Fruit fly (Drosophila melanogaster) whole organism, wandering third instar larva: ENCODE measurements around the gene CG10657.

Source experiments
- Abd-B ChIP-seq: fragments of >200 bp; optimal IDR thresholded peaks from 2 replicates; lab custom pipeline; 2017; ENCODE audit warnings: missing biosample characterization, missing genetic modification characterization
- CG32264 ChIP-seq: fragments of 200-800 bp; sonication (Bioruptor generic); optimal IDR thresholded peaks from 2 replicates; lab custom pipeline; 2016; ENCODE audit warnings: missing biosample characterization, missing genetic modification characterization
- CG9705 ChIP-seq: fragments of 200-800 bp; sonication (Bioruptor generic); optimal IDR thresholded peaks from 2 replicates; lab custom pipeline; 2018; ENCODE audit warnings: missing biosample characterization, mild to moderate bottlenecking, missing genetic modification characterization
- CrebA ChIP-seq: fragments of 200-800 bp; sonication (Bioruptor generic); optimal IDR thresholded peaks from 2 replicates; lab custom pipeline; 2016; ENCODE audit warnings: missing biosample characterization, mild to moderate bottlenecking, missing genetic modification characterization, borderline replicate concordance
- Dfd ChIP-seq: fragments of >200 bp; optimal IDR thresholded peaks from 2 replicates; lab custom pipeline; 2017; ENCODE audit warnings: missing biosample characterization, missing genetic modification characterization
- Dif ChIP-seq: fragments of 200-275, 200-300 bp; sonication (Bioruptor generic); optimal IDR thresholded peaks from 2 replicates; lab custom pipeline; 2018; ENCODE audit warnings: missing biosample characterization, missing genetic modification characterization; ENCODE audit not compliant: partially characterized antibody
- GATAd ChIP-seq: sonication (Bioruptor generic); optimal IDR thresholded peaks from 2 replicates; lab custom pipeline; 2016; ENCODE audit warnings: missing biosample characterization, missing genetic modification characterization
- HLH106 ChIP-seq: fragments of 200-800 bp; optimal IDR thresholded peaks from 3 replicates; lab custom pipeline; 2019; ENCODE audit warnings: missing biosample characterization, mild to moderate bottlenecking, missing genetic modification characterization, moderate library complexity
- Hnf4 ChIP-seq: fragments of 200-800 bp; sonication (Bioruptor generic); optimal IDR thresholded peaks from 2 replicates; lab custom pipeline; 2016; ENCODE audit warnings: missing biosample characterization, mild to moderate bottlenecking, missing genetic modification characterization
- Hr78 ChIP-seq: fragments of >200 bp; optimal IDR thresholded peaks from 2 replicates; lab custom pipeline; 2017; ENCODE audit warnings: missing biosample characterization, missing genetic modification characterization
- Hr83 ChIP-seq: fragments of 200-300 bp; sonication (Bioruptor generic); optimal IDR thresholded peaks from 2 replicates; lab custom pipeline; 2016; ENCODE audit warnings: missing biosample characterization, mild to moderate bottlenecking, missing genetic modification characterization, moderate library complexity; ENCODE audit not compliant: poor library complexity, severe bottlenecking
- Jra ChIP-seq: sonication (Bioruptor generic); optimal IDR thresholded peaks from 2 replicates; lab custom pipeline; 2016; ENCODE audit warnings: missing biosample characterization, missing genetic modification characterization
- Mio ChIP-seq: sonication (Bioruptor generic); optimal IDR thresholded peaks from 2 replicates; lab custom pipeline; 2016; ENCODE audit warnings: missing biosample characterization, missing genetic modification characterization
- Myc ChIP-seq: fragments of >200 bp; optimal IDR thresholded peaks from 2 replicates; lab custom pipeline; 2017
- N ChIP-seq: fragments of >200 bp; optimal IDR thresholded peaks from 2 replicates; lab custom pipeline; 2018; ENCODE audit warnings: missing biosample characterization, missing external identifiers, missing genetic modification characterization
- OdsH ChIP-seq: fragments of 200-800 bp; sonication (Bioruptor generic); optimal IDR thresholded peaks from 2 replicates; lab custom pipeline; 2016; ENCODE audit warnings: missing biosample characterization, mild to moderate bottlenecking, missing genetic modification characterization
- Rel ChIP-seq, 2 experiments: fragments of 200-800 bp; sonication (Bioruptor generic) in 1 of 2; optimal IDR thresholded peaks; 2 replicates in 1 of 2; 3 replicates in 1 of 2; lab custom pipeline; 2016 to 2019; ENCODE audit warnings: mild to moderate bottlenecking in 2 of 2, missing biosample characterization in 2 of 2, missing genetic modification characterization in 2 of 2, moderate library complexity in 1 of 2
- Sp1 ChIP-seq: fragments of 200-800 bp; sonication (Bioruptor generic); optimal IDR thresholded peaks from 3 replicates; lab custom pipeline; 2019; ENCODE audit warnings: missing biosample characterization, mild to moderate bottlenecking, missing genetic modification characterization, moderate library complexity
- Vsx2 ChIP-seq: fragments of 200-300, 225-300 bp; sonication (Bioruptor generic); optimal IDR thresholded peaks from 2 replicates; lab custom pipeline; 2018; ENCODE audit warnings: missing biosample characterization, missing genetic modification characterization; ENCODE audit not compliant: partially characterized antibody
- br ChIP-seq: fragments of 200-800 bp; sonication (Bioruptor generic); optimal IDR thresholded peaks from 2 replicates; lab custom pipeline; 2016; ENCODE audit warnings: missing biosample characterization, missing genetic modification characterization
- brk ChIP-seq: fragments of 200-800 bp; sonication (Bioruptor generic); optimal IDR thresholded peaks from 2 replicates; lab custom pipeline; 2016; ENCODE audit warnings: missing biosample characterization, mild to moderate bottlenecking, missing genetic modification characterization
- dl ChIP-seq, 2 experiments: fragments of 175-275, 200-275 bp in 1 of 2; fragments of 200-275 bp in 1 of 2; sonication (Bioruptor generic); optimal IDR thresholded peaks; lab custom pipeline; 2018; ENCODE audit warnings: mild to moderate bottlenecking in 2 of 2, missing biosample characterization in 2 of 2, missing genetic modification characterization in 2 of 2, moderate library complexity in 2 of 2; ENCODE audit not compliant: partially characterized antibody in 2 of 2, insufficient read depth in 1 of 2
- dmrt93B ChIP-seq: fragments of 200-800 bp; sonication (Bioruptor generic); optimal IDR thresholded peaks from 2 replicates; lab custom pipeline; 2018; ENCODE audit warnings: missing biosample characterization, mild to moderate bottlenecking, missing genetic modification characterization
- dsf ChIP-seq: sonication (Bioruptor generic); optimal IDR thresholded peaks from 2 replicates; lab custom pipeline; 2016; ENCODE audit warnings: missing biosample characterization, missing genetic modification characterization, borderline replicate concordance
- ey ChIP-seq: fragments of 200-800 bp; sonication (Bioruptor generic); optimal IDR thresholded peaks from 2 replicates; lab custom pipeline; 2016; ENCODE audit warnings: missing biosample characterization, missing genetic modification characterization
- foxo ChIP-seq, 2 experiments: fragments of 200-800 bp; sonication (Bioruptor generic); optimal IDR thresholded peaks; 2 replicates in 1 of 2; 3 replicates in 1 of 2; lab custom pipeline; 2016 to 2017; ENCODE audit warnings: missing biosample characterization in 2 of 2, missing genetic modification characterization in 2 of 2
- fru ChIP-seq: fragments of 200-800 bp; sonication (Bioruptor generic); optimal IDR thresholded peaks from 3 replicates; lab custom pipeline; 2016; ENCODE audit warnings: missing biosample characterization, mild to moderate bottlenecking, missing genetic modification characterization
- h ChIP-seq: fragments of 200-800 bp; sonication (Bioruptor generic); optimal IDR thresholded peaks from 3 replicates; lab custom pipeline; 2016; ENCODE audit warnings: missing biosample characterization, mild to moderate bottlenecking, missing genetic modification characterization
- jim ChIP-seq: fragments of 175-275, 200-325 bp; sonication (Bioruptor generic); optimal IDR thresholded peaks from 2 replicates; lab custom pipeline; 2016; ENCODE audit warnings: missing biosample characterization, mild to moderate bottlenecking, missing genetic modification characterization
- lola ChIP-seq: fragments of >200 bp; optimal IDR thresholded peaks from 2 replicates; lab custom pipeline; 2017; ENCODE audit warnings: missing biosample characterization, missing genetic modification characterization
- pan ChIP-seq: fragments of >200 bp; optimal IDR thresholded peaks from 2 replicates; lab custom pipeline; 2017
- psq ChIP-seq: fragments of 200-800 bp; sonication (Bioruptor generic); optimal IDR thresholded peaks from 3 replicates; lab custom pipeline; 2017; ENCODE audit warnings: missing biosample characterization, mild to moderate bottlenecking, missing genetic modification characterization, moderate library complexity
- rgr ChIP-seq: fragments of 200-800 bp; sonication (Bioruptor generic); optimal IDR thresholded peaks from 3 replicates; lab custom pipeline; 2016; ENCODE audit warnings: missing biosample characterization, mild to moderate bottlenecking, missing genetic modification characterization
- sage ChIP-seq: fragments of 200-800 bp; sonication (Bioruptor generic); optimal IDR thresholded peaks from 2 replicates; lab custom pipeline; 2016; ENCODE audit warnings: missing biosample characterization, mild to moderate bottlenecking, missing genetic modification characterization
- sv ChIP-seq: fragments of 200-800 bp; sonication (Bioruptor generic); optimal IDR thresholded peaks from 3 replicates; lab custom pipeline; 2016; ENCODE audit warnings: missing biosample characterization, missing genetic modification characterization
- tai ChIP-seq: sonication (Bioruptor generic); optimal IDR thresholded peaks from 2 replicates; lab custom pipeline; 2016; ENCODE audit warnings: missing biosample characterization, missing genetic modification characterization
- usp ChIP-seq: fragments of >200 bp; optimal IDR thresholded peaks from 2 replicates; lab custom pipeline; 2017; ENCODE audit warnings: missing biosample characterization, missing genetic modification characterization
- woc ChIP-seq: sonication (Bioruptor generic); optimal IDR thresholded peaks from 2 replicates; lab custom pipeline; 2016; ENCODE audit warnings: missing biosample characterization, mild to moderate bottlenecking, missing genetic modification characterization

The CG10657 gene

DNA sequence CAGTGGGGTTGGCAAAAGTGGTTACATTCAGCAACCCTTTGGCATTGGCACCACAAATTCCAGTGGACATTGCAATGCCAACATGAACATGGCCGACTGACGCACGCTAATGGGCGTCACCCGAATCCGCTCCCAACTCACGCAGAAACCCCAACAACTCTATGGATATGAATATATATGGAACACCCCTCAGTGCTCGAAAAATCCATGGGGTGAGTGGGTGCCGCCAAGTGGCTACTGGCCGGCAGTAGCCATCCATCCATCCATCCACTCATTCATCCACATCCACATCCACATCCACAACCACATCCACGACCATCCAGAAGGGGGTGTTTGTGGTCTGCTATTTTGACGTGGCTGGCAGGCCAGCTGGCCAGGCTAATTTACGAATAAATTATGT is 49.9 kb downstream of the CG10657 start:
- TF ChIP-seq Vsx2: no peak
- TF ChIP-seq usp: no peak
- no peak for TF ChIP-seq CG9705 (GFP tag; lab: Kevin White, UChicago)
- no peak for TF ChIP-seq tai (GFP tag; lab: Kevin White, UChicago)
- no peak for TF ChIP-seq fru
- no peak for TF ChIP-seq woc (GFP tag; lab: Kevin White, UChicago)
- no peak for TF ChIP-seq Rel (GFP tag; optimal IDR thresholded peaks at IDR 0.05; lab: Kevin White, UChicago)
- no peak for TF ChIP-seq Rel (tag; optimal IDR thresholded peaks at IDR 0.05; lab: Kevin White, UChicago)
- no peak for TF ChIP-seq pan (lab: Kevin White, UChicago)
- TF ChIP-seq HLH106 (tag; lab: Kevin White, UChicago): no peak
- no peak for TF ChIP-seq Jra (GFP tag; lab: Kevin White, UChicago)
- TF ChIP-seq N (GFP tag; lab: Kevin White, UChicago): no peak
- TF ChIP-seq CrebA (GFP tag; lab: Kevin White, UChicago): no peak
- no peak for TF ChIP-seq Hr83
- TF ChIP-seq Myc (lab: Kevin White, UChicago): no peak
- TF ChIP-seq sage: no peak
- no peak for TF ChIP-seq GATAd (GFP tag; lab: Kevin White, UChicago)
- no peak for TF ChIP-seq Dif (GFP tag; lab: Kevin White, UChicago)

dm6 chr3L:12444040-12444439 is 53.0 kb downstream of the CG10657 start:
- TF ChIP-seq N (GFP tag; lab: Kevin White, UChicago) (no peak), h (GFP tag; lab: Kevin White, UChicago) (peak; percentile 1)

dm6 chr3L:12442593-12442992 is 54.4 kb downstream of the CG10657 start:
- TF ChIP-seq Rel (GFP tag; optimal IDR thresholded peaks at IDR 0.05; lab: Kevin White, UChicago) (no peak), Rel (tag; optimal IDR thresholded peaks at IDR 0.05; lab: Kevin White, UChicago) (no peak), Dfd (GFP tag; lab: Kevin White, UChicago) (no peak), woc (GFP tag; lab: Kevin White, UChicago) (peak; percentile 63), tai (GFP tag; lab: Kevin White, UChicago) (no peak), Mio (GFP tag; lab: Kevin White, UChicago) (no peak), Vsx2 (no peak), ey (GFP tag; lab: Kevin White, UChicago) (peak; percentile 61), N (GFP tag; lab: Kevin White, UChicago) (no peak), dl (GFP tag; optimal IDR thresholded peaks at IDR 0.05; lab: Kevin White, UChicago; ENCODE audit: insufficient read depth in 1 of 2, partially characterized antibody in 2 of 2) (no peak), jim (GFP tag; lab: Kevin White, UChicago) (no peak), CG9705 (GFP tag; lab: Kevin White, UChicago) (no peak), Hr83 (no peak), Abd-B (no peak), pan (lab: Kevin White, UChicago) (no peak), Hnf4 (GFP tag; lab: Kevin White, UChicago) (no peak), dsf (GFP tag; lab: Kevin White, UChicago) (no peak), GATAd (GFP tag; lab: Kevin White, UChicago) (no peak), Dif (GFP tag; lab: Kevin White, UChicago) (no peak), CrebA (GFP tag; lab: Kevin White, UChicago) (no peak), usp (no peak), Hr78 (GFP tag; lab: Kevin White, UChicago) (no peak), brk (GFP tag; lab: Kevin White, UChicago) (no peak), OdsH (GFP tag; lab: Kevin White, UChicago) (peak; percentile 52), lola (GFP tag; lab: Kevin White, UChicago) (no peak), br (peak; percentile 51), foxo (GFP tag; optimal IDR thresholded peaks at IDR 0.05; lab: Kevin White, UChicago) (peak in 1 of 2 experiments; percentile 46), Jra (GFP tag; lab: Kevin White, UChicago) (no peak), rgr (GFP tag; lab: Kevin White, UChicago) (peak; percentile 52), sv (no peak), psq (GFP tag; lab: Kevin White, UChicago) (peak; percentile 47), CG32264 (GFP tag; lab: Kevin White, UChicago) (no peak), Sp1 (GFP tag; lab: Kevin White, UChicago) (peak; percentile 65), sage (no peak), fru (peak; percentile 49), HLH106 (tag; lab: Kevin White, UChicago) (peak; percentile 46), dmrt93B (GFP tag; lab: Kevin White, UChicago) (peak; percentile 19), Myc (lab: Kevin White, UChicago) (no peak), h (GFP tag; lab: Kevin White, UChicago) (peak; percentile 65)
